Fruit fly (Drosophila melanogaster) whole organism, embryonic: Measurements from ENCODE around the gene cup.

Experiments
- Atf-2 ChIP-seq: fragments of 200-800 bp; sonication (Bioruptor generic); optimal IDR thresholded peaks from 2 replicates; lab custom pipeline; 2016; ENCODE audit warnings: missing biosample characterization, missing genetic modification characterization
- BEAF-32 ChIP-seq: fragments of 200-800 bp; sonication (Bioruptor generic); optimal IDR thresholded peaks from 3 replicates; lab custom pipeline; 2017; ENCODE audit warnings: missing biosample characterization, missing genetic modification characterization, mild to moderate bottlenecking, moderate library complexity, missing genetic modification reagents
- Blimp-1 ChIP-seq: fragments of 200-800 bp; sonication (Bioruptor generic); optimal IDR thresholded peaks from 3 replicates; lab custom pipeline; 2018; ENCODE audit warnings: missing biosample characterization, missing genetic modification characterization, mild to moderate bottlenecking, moderate library complexity, missing genetic modification reagents
- CG10274 ChIP-seq: fragments of 200-800 bp; sonication (Bioruptor generic); optimal IDR thresholded peaks from 3 replicates; lab custom pipeline; 2017; ENCODE audit warnings: missing biosample characterization, mild to moderate bottlenecking, missing genetic modification characterization
- CG10321 ChIP-seq: fragments of 200-800 bp; sonication (Bioruptor generic); IDR thresholded peaks from 2 replicates; pipeline ENCODE4 v1.3.6; 2022; ENCODE audit warnings: missing biosample characterization, missing genetic modification characterization
- CG10431 ChIP-seq: fragments of 200-800 bp; sonication (Bioruptor generic); optimal IDR thresholded peaks from 3 replicates; lab custom pipeline; 2018; ENCODE audit warnings: missing biosample characterization, mild to moderate bottlenecking, missing genetic modification characterization
- CG10543 ChIP-seq: fragments of 200-800 bp; sonication (Bioruptor generic); optimal IDR thresholded peaks from 3 replicates; lab custom pipeline; 2017; ENCODE audit warnings: missing biosample characterization, mild to moderate bottlenecking, missing genetic modification characterization, moderate library complexity
- CG10565 ChIP-seq: fragments of 200-800 bp; sonication (Bioruptor generic); optimal IDR thresholded peaks from 3 replicates; lab custom pipeline; 2016; ENCODE audit warnings: missing biosample characterization, mild to moderate bottlenecking, missing genetic modification characterization
- CG11247 ChIP-seq: fragments of 200-800 bp; sonication (Bioruptor generic); IDR thresholded peaks from 2 replicates; pipeline ENCODE4 v1.3.6; 2022; ENCODE audit warnings: missing biosample characterization, missing genetic modification characterization
- CG12391 ChIP-seq: fragments of 200-800 bp; sonication (Bioruptor generic); optimal IDR thresholded peaks from 3 replicates; lab custom pipeline; 2018; ENCODE audit warnings: missing biosample characterization, mild to moderate bottlenecking, missing genetic modification characterization, moderate library complexity
- CG15601 ChIP-seq: fragments of 200-800 bp; sonication (Bioruptor generic); optimal IDR thresholded peaks from 3 replicates; lab custom pipeline; 2019; ENCODE audit warnings: missing biosample characterization, mild to moderate bottlenecking, missing genetic modification characterization, moderate library complexity
- CG17568 ChIP-seq: fragments of 200-800 bp; sonication (Bioruptor generic); optimal IDR thresholded peaks from 2 replicates; lab custom pipeline; 2018; ENCODE audit warnings: missing biosample characterization, mild to moderate bottlenecking, missing genetic modification characterization, moderate library complexity
- CG17612 ChIP-seq: fragments of 200-800 bp; sonication (Bioruptor generic); IDR thresholded peaks from 2 replicates; pipeline ENCODE4 v1.3.6; 2022; ENCODE audit warnings: missing biosample characterization, missing genetic modification characterization
- CG34376 ChIP-seq: fragments of 200-800 bp; sonication (Bioruptor generic); optimal IDR thresholded peaks from 2 replicates; lab custom pipeline; 2018; ENCODE audit warnings: missing biosample characterization, mild to moderate bottlenecking, missing genetic modification characterization
- CG34422 ChIP-seq: fragments of 200-800 bp; sonication (Bioruptor generic); IDR thresholded peaks from 3 replicates; pipeline ENCODE4 v1.3.6; 2022; ENCODE audit warnings: missing biosample characterization, missing genetic modification characterization
- CG42726 ChIP-seq: fragments of 200-800 bp; sonication (Bioruptor generic); IDR thresholded peaks from 2 replicates; pipeline ENCODE4 v1.3.6; 2022; ENCODE audit warnings: missing biosample characterization, missing genetic modification characterization; ENCODE audit not compliant: partially characterized antibody
- CG4328 ChIP-seq: fragments of 200-800 bp; sonication (Bioruptor generic); optimal IDR thresholded peaks from 3 replicates; lab custom pipeline; 2017; ENCODE audit warnings: missing biosample characterization, missing genetic modification reagents, missing genetic modification characterization
- CG4360 ChIP-seq: fragments of 200-800 bp; sonication (Bioruptor generic); IDR thresholded peaks from 2 replicates; pipeline ENCODE4 v1.3.6; 2022; ENCODE audit warnings: missing biosample characterization, missing genetic modification characterization
- CG4617 ChIP-seq: fragments of 200-800 bp; sonication (Bioruptor generic); optimal IDR thresholded peaks from 3 replicates; lab custom pipeline; 2016; ENCODE audit warnings: missing biosample characterization, missing genetic modification characterization, borderline replicate concordance
- CG4707 ChIP-seq: fragments of 200-800 bp; sonication (Bioruptor generic); optimal IDR thresholded peaks from 2 replicates; lab custom pipeline; 2018; ENCODE audit warnings: missing biosample characterization, mild to moderate bottlenecking, missing genetic modification characterization, moderate library complexity
- CG4820 ChIP-seq: fragments of 200-800 bp; sonication (Bioruptor generic); optimal IDR thresholded peaks from 3 replicates; lab custom pipeline; 2016; ENCODE audit warnings: missing biosample characterization, missing genetic modification characterization
- CG6854 ChIP-seq: fragments of 200-800 bp; sonication (Bioruptor generic); optimal IDR thresholded peaks from 3 replicates; lab custom pipeline; 2017; ENCODE audit warnings: missing biosample characterization, mild to moderate bottlenecking, missing genetic modification characterization
- Camta ChIP-seq: fragments of 200-800 bp; sonication (Bioruptor generic); optimal IDR thresholded peaks from 2 replicates; lab custom pipeline; 2016; ENCODE audit warnings: missing biosample characterization, missing genetic modification characterization
- Dbx ChIP-seq: fragments of 200-800 bp; sonication (Bioruptor generic); IDR thresholded peaks from 3 replicates; pipeline ENCODE4 v1.3.6; 2022; ENCODE audit warnings: missing biosample characterization, missing genetic modification characterization
- Dip3 ChIP-seq: fragments of 200-800 bp; sonication (Bioruptor generic); optimal IDR thresholded peaks from 3 replicates; lab custom pipeline; 2016; ENCODE audit warnings: missing biosample characterization, missing genetic modification characterization
- Dll ChIP-seq: fragments of 200-800 bp; sonication (Bioruptor generic); IDR thresholded peaks from 4 replicates; pipeline ENCODE4 v1.3.6; 2022; ENCODE audit warnings: missing biosample characterization, missing genetic modification characterization; ENCODE audit not compliant: partially characterized antibody
- Dref ChIP-seq: fragments of 200-800 bp; sonication (Bioruptor generic); IDR thresholded peaks from 2 replicates; pipeline ENCODE4 v1.3.6; 2022; ENCODE audit warnings: missing biosample characterization, missing genetic modification characterization
- Drgx ChIP-seq: fragments of 200-800 bp; sonication (Bioruptor generic); IDR thresholded peaks from 2 replicates; pipeline ENCODE4 v1.3.6; 2022; ENCODE audit warnings: missing biosample characterization, missing genetic modification characterization
- Elba2 ChIP-seq: fragments of 200-800 bp; sonication (Bioruptor generic); optimal IDR thresholded peaks from 3 replicates; lab custom pipeline; 2016; ENCODE audit warnings: missing biosample characterization, missing genetic modification characterization
- H15 ChIP-seq: fragments of 200-800 bp; sonication (Bioruptor generic); IDR thresholded peaks from 3 replicates; pipeline ENCODE4 v1.3.6; 2022; ENCODE audit warnings: missing biosample characterization, missing genetic modification characterization
- HLH54F ChIP-seq: fragments of 200-800 bp; sonication (Bioruptor generic); optimal IDR thresholded peaks from 3 replicates; lab custom pipeline; 2016; ENCODE audit warnings: missing biosample characterization, missing genetic modification characterization
- Hr39 ChIP-seq: fragments of >200 bp; optimal IDR thresholded peaks from 2 replicates; lab custom pipeline; 2017
- Kr ChIP-seq: fragments of 200-800 bp; sonication (Bioruptor generic); optimal IDR thresholded peaks from 2 replicates; lab custom pipeline; 2017; ENCODE audit warnings: missing biosample characterization, mild to moderate bottlenecking, missing genetic modification characterization
- Lhr ChIP-seq: fragments of 200-800 bp; sonication (Bioruptor generic); optimal IDR thresholded peaks from 3 replicates; lab custom pipeline; 2017; ENCODE audit warnings: mild to moderate bottlenecking, missing biosample characterization, missing genetic modification reagents, missing genetic modification characterization
- Lim3 ChIP-seq: fragments of 200-800 bp; sonication (Bioruptor generic); IDR thresholded peaks from 2 replicates; pipeline ENCODE4 v1.3.6; 2022; ENCODE audit warnings: missing biosample characterization, missing genetic modification characterization
- Ptx1 ChIP-seq: fragments of 200-800 bp; sonication (Bioruptor generic); IDR thresholded peaks from 2 replicates; pipeline ENCODE4 v1.3.6; 2022; ENCODE audit warnings: missing biosample characterization, missing genetic modification characterization
- Rx ChIP-seq: fragments of 200-800 bp; sonication (Bioruptor generic); IDR thresholded peaks from 2 replicates; pipeline ENCODE4 v1.3.6; 2022; ENCODE audit warnings: missing biosample characterization, missing genetic modification characterization
- ab ChIP-seq: fragments of 200-800 bp; sonication (Bioruptor generic); optimal IDR thresholded peaks from 2 replicates; lab custom pipeline; 2016; ENCODE audit warnings: missing biosample characterization, missing genetic modification characterization
- aop ChIP-seq: fragments of 200-800 bp; sonication (Bioruptor generic); IDR thresholded peaks from 2 replicates; pipeline ENCODE4 v1.3.6; 2022; ENCODE audit warnings: missing biosample characterization, missing genetic modification characterization
- bab2 ChIP-seq: fragments of 200-800 bp; sonication (Bioruptor generic); optimal IDR thresholded peaks from 2 replicates; lab custom pipeline; 2016; ENCODE audit warnings: missing biosample characterization, missing genetic modification characterization
- dan ChIP-seq: fragments of 200-800 bp; sonication (Bioruptor generic); IDR thresholded peaks from 2 replicates; pipeline ENCODE4 v1.3.6; 2022; ENCODE audit warnings: missing biosample characterization, missing genetic modification characterization
- dati ChIP-seq: fragments of 200-800 bp; sonication (Bioruptor generic); IDR thresholded peaks from 2 replicates; pipeline ENCODE4 v1.3.6; 2022; ENCODE audit warnings: missing biosample characterization, missing genetic modification characterization
- dysf ChIP-seq: fragments of 200-800 bp; sonication (Bioruptor generic); IDR thresholded peaks from 3 replicates; pipeline ENCODE4 v1.3.6; 2022; ENCODE audit warnings: missing biosample characterization, missing genetic modification characterization
- emc ChIP-seq: fragments of 200-800 bp; sonication (Bioruptor generic); optimal IDR thresholded peaks from 2 replicates; lab custom pipeline; 2016; ENCODE audit warnings: missing biosample characterization, missing genetic modification characterization
- hkb ChIP-seq, 2 experiments: fragments of 200-800 bp in 1 of 2; fragments of >200 bp in 1 of 2; sonication (Bioruptor generic) in 1 of 2; IDR thresholded peaks in 1 of 2; optimal IDR thresholded peaks in 1 of 2; 2 replicates each; pipeline versions ENCODE4 v1.3.6 to Lab custom; 2017 to 2022; ENCODE audit warnings: missing biosample characterization in 1 of 2, missing genetic modification characterization in 1 of 2
- nmo ChIP-seq: fragments of 200-800 bp; sonication (Bioruptor generic); optimal IDR thresholded peaks from 2 replicates; lab custom pipeline; 2018; ENCODE audit warnings: missing biosample characterization, mild to moderate bottlenecking, missing genetic modification characterization, moderate library complexity
- pros ChIP-seq: fragments of 200-800 bp; sonication (Bioruptor generic); optimal IDR thresholded peaks from 3 replicates; lab custom pipeline; 2019; ENCODE audit warnings: missing biosample characterization, mild to moderate bottlenecking, missing genetic modification characterization, moderate library complexity
- row ChIP-seq: fragments of 200-800 bp; sonication (Bioruptor generic); IDR thresholded peaks from 3 replicates; pipeline ENCODE4 v1.3.6; 2022; ENCODE audit warnings: missing biosample characterization, missing genetic modification characterization
- sd ChIP-seq: fragments of 200-800 bp; sonication (Bioruptor generic); optimal IDR thresholded peaks from 3 replicates; lab custom pipeline; 2018; ENCODE audit warnings: missing biosample characterization, mild to moderate bottlenecking, missing genetic modification characterization, moderate library complexity
- vvl ChIP-seq: fragments of 200-800 bp; sonication (Bioruptor generic); IDR thresholded peaks from 2 replicates; pipeline ENCODE4 v1.3.6; 2022; ENCODE audit warnings: missing biosample characterization, missing genetic modification characterization
- zen ChIP-seq: fragments of 200-800 bp; sonication (Bioruptor generic); optimal IDR thresholded peaks from 3 replicates; lab custom pipeline; 2018; ENCODE audit warnings: missing biosample characterization, mild to moderate bottlenecking, missing genetic modification characterization, moderate library complexity
- zen2 ChIP-seq: fragments of 200-800 bp; sonication (Bioruptor generic); IDR thresholded peaks from 3 replicates; pipeline ENCODE4 v1.3.6; 2022; ENCODE audit warnings: missing biosample characterization, missing genetic modification characterization; ENCODE audit not compliant: partially characterized antibody

Gene cup

DNA sequence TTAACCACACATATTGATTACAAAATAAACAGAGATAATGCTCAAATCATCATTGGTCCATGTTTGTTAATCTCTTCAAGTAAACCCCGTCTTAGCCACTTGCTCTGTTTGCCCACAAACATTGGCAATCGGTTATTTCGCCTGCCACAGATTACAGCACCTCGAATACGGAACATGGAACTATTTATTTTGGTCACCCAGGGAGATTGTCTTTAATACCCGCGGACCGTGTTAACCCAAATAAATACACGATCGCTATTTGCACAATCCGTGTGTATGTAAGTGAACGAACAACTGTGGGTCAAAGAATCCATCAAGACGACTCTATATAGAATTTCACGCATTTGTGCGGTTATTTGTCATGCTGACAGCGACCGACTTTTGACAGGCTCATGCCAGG is 37.3 kb downstream of the cup start (continued):
- TF ChIP-seq bab2 (GFP tag; lab: Kevin White, UChicago): peak; percentile 54
- TF ChIP-seq Dbx (GFP tag; lab: Robert Waterston, UW): no peak
- no peak for TF ChIP-seq CG10321
- no peak for TF ChIP-seq vvl (GFP tag; lab: Robert Waterston, UW)
- TF ChIP-seq CG12391 (tag; lab: Kevin White, UChicago): peak; percentile 8
- no peak for TF ChIP-seq CG10431
- TF ChIP-seq dan (GFP tag; lab: Robert Waterston, UW): no peak
- TF ChIP-seq emc (GFP tag; lab: Kevin White, UChicago): no peak
- no peak for TF ChIP-seq CG15601 (tag; lab: Kevin White, UChicago)
- no peak for TF ChIP-seq hkb (optimal IDR thresholded peaks at IDR 0.05; lab: Kevin White, UChicago)
- 0 out of 2 replicates have a peak, but pooled peaks have one; percentile 22 for TF ChIP-seq hkb (GFP tag; IDR thresholded peaks at IDR 0.05; lab: Robert Waterston, UW)
- no peak for TF ChIP-seq dysf
- TF ChIP-seq H15: no peak
- no peak for TF ChIP-seq Elba2 (GFP tag; lab: Kevin White, UChicago)
- no peak for TF ChIP-seq Lim3 (GFP tag; lab: Robert Waterston, UW)
- no peak for TF ChIP-seq zen2
- TF ChIP-seq Dref: no peak
- no peak for TF ChIP-seq aop (GFP tag; lab: Robert Waterston, UW)
- no peak for TF ChIP-seq row (GFP tag; lab: Robert Waterston, UW)
- TF ChIP-seq pros (GFP tag; lab: Kevin White, UChicago): no peak
- no peak for TF ChIP-seq CG42726
- no peak for TF ChIP-seq Ptx1 (GFP tag; lab: Robert Waterston, UW)
- TF ChIP-seq BEAF-32: no peak
- TF ChIP-seq Rx: no peak
- no peak for TF ChIP-seq CG10565 (GFP tag; lab: Kevin White, UChicago)
- no peak for TF ChIP-seq Dll (GFP tag; lab: Robert Waterston, UW)
- no peak for TF ChIP-seq CG34376
- no peak for TF ChIP-seq CG10274 (GFP tag; lab: Kevin White, UChicago)
- no peak for TF ChIP-seq CG17612
- TF ChIP-seq Blimp-1 (GFP tag; lab: Kevin White, UChicago): no peak
- TF ChIP-seq CG4328 (GFP tag; lab: Kevin White, UChicago): no peak
- no peak for TF ChIP-seq CG4707 (GFP tag; lab: Kevin White, UChicago)
- no peak for TF ChIP-seq sd
- peak; percentile 93 for TF ChIP-seq Kr (GFP tag; lab: Kevin White, UChicago)
- no peak for TF ChIP-seq CG11247 (GFP tag; lab: Robert Waterston, UW)
- no peak for TF ChIP-seq CG10543
- TF ChIP-seq CG4617 (GFP tag; lab: Kevin White, UChicago): no peak
- no peak for TF ChIP-seq Drgx (GFP tag; lab: Robert Waterston, UW)
- no peak for TF ChIP-seq Atf-2 (GFP tag; lab: Kevin White, UChicago)
- TF ChIP-seq CG4820: no peak
- no peak for TF ChIP-seq dati
- TF ChIP-seq zen (tag; lab: Kevin White, UChicago): peak; percentile 92
- peak; percentile 30 for TF ChIP-seq Camta
- TF ChIP-seq Lhr (GFP tag; lab: Kevin White, UChicago): peak; percentile 25
- no peak for TF ChIP-seq ab
- TF ChIP-seq CG6854 (GFP tag; lab: Kevin White, UChicago): no peak
- TF ChIP-seq CG34422 (GFP tag; lab: Robert Waterston, UW): no peak
- no peak for TF ChIP-seq Hr39 (lab: Kevin White, UChicago)
- TF ChIP-seq nmo (GFP tag; lab: Kevin White, UChicago): no peak
- peak; percentile 45 for TF ChIP-seq CG4360 (GFP tag; lab: Robert Waterston, UW)
- no peak for TF ChIP-seq HLH54F
- peak; percentile 67 for TF ChIP-seq CG17568 (GFP tag; lab: Kevin White, UChicago)
- no peak for TF ChIP-seq Dip3 (GFP tag; lab: Kevin White, UChicago)
